Worm (Caenorhabditis elegans) whole organism, L3 larva: ENCODE data around the gene ifd-2.

Experiments used
- R02D3.7 ChIP-seq: fragments of 150-350 bp; optimal IDR thresholded peaks from 2 replicates; lab custom pipeline; 2014; ENCODE audit warnings: missing biosample characterization, missing genetic modification characterization
- ZK546.5 ChIP-seq: sonication (generic microtip); optimal IDR thresholded peaks from 2 replicates; lab custom pipeline; 2017; ENCODE audit warnings: missing biosample characterization, missing genetic modification characterization
- aly-2 ChIP-seq: fragments of 150-350 bp; optimal IDR thresholded peaks from 2 replicates; lab custom pipeline; 2014; ENCODE audit warnings: missing biosample characterization, missing genetic modification characterization
- ama-1 ChIP-seq: fragments of 150-350 bp; optimal IDR thresholded peaks from 2 replicates; lab custom pipeline; 2018
- ceh-16 ChIP-seq: sonication (generic microtip); optimal IDR thresholded peaks from 2 replicates; lab custom pipeline; 2017; ENCODE audit warnings: missing biosample characterization, missing genetic modification characterization
- ceh-28 ChIP-seq: fragments of 150-350 bp; optimal IDR thresholded peaks from 2 replicates; lab custom pipeline; 2014; ENCODE audit warnings: missing biosample characterization, missing genetic modification reagents, missing genetic modification characterization
- ceh-82 ChIP-seq: fragments of 150-350 bp; optimal IDR thresholded peaks from 2 replicates; lab custom pipeline; 2014; ENCODE audit warnings: missing biosample characterization, missing genetic modification characterization
- ceh-9 ChIP-seq: sonication (generic microtip); optimal IDR thresholded peaks from 2 replicates; lab custom pipeline; 2018; ENCODE audit warnings: missing biosample characterization, missing genetic modification characterization
- daf-12 ChIP-seq: fragments of 150-350 bp; optimal IDR thresholded peaks from 2 replicates; lab custom pipeline; 2014; ENCODE audit warnings: missing biosample characterization, missing genetic modification reagents, missing genetic modification characterization
- egl-27 ChIP-seq: sonication (generic microtip); optimal IDR thresholded peaks from 4 replicates; lab custom pipeline; 2017; ENCODE audit warnings: missing biosample characterization, missing genetic modification reagents, missing genetic modification characterization
- egl-5 ChIP-seq: fragments of 150-350 bp; optimal IDR thresholded peaks from 2 replicates; lab custom pipeline; 2017; ENCODE audit warnings: missing biosample characterization, missing genetic modification reagents, missing genetic modification characterization, inconsistent platforms
- elt-2 ChIP-seq: sonication (generic microtip); optimal IDR thresholded peaks from 2 replicates; lab custom pipeline; 2016; ENCODE audit warnings: missing genetic modification reagents, mild to moderate bottlenecking, missing genetic modification characterization, missing compliant biosample characterization
- elt-3 ChIP-seq, 3 experiments: fragments of 150-350 bp in 1 of 3; sonication (generic microtip) in 2 of 3; optimal IDR thresholded peaks; 2 replicates in 2 of 3; 4 replicates in 1 of 3; lab custom pipeline; 2014 to 2017; ENCODE audit warnings: missing biosample characterization in 3 of 3, missing genetic modification characterization in 3 of 3
- eor-1 ChIP-seq, 2 experiments: fragments of 150-350 bp; optimal IDR thresholded peaks; 2 replicates each; lab custom pipeline; 2014 to 2018; ENCODE audit warnings: missing biosample characterization in 2 of 2, missing genetic modification characterization in 2 of 2
- fkh-10 ChIP-seq: sonication (generic microtip); optimal IDR thresholded peaks from 2 replicates; lab custom pipeline; 2017; ENCODE audit warnings: missing biosample characterization, missing genetic modification reagents, missing genetic modification characterization
- fkh-2 ChIP-seq: fragments of 150-350 bp; optimal IDR thresholded peaks from 2 replicates; lab custom pipeline; 2014; ENCODE audit warnings: missing biosample characterization, missing genetic modification reagents, missing genetic modification characterization
- fos-1 ChIP-seq: fragments of 150-350 bp; optimal IDR thresholded peaks from 2 replicates; lab custom pipeline; 2014; ENCODE audit warnings: missing biosample characterization, missing genetic modification characterization
- hmg-11 ChIP-seq: sonication (generic microtip); optimal IDR thresholded peaks from 2 replicates; lab custom pipeline; 2016; ENCODE audit warnings: missing genetic modification characterization, missing compliant biosample characterization
- jun-1 ChIP-seq: fragments of 150-350 bp; optimal IDR thresholded peaks from 2 replicates; lab custom pipeline; 2014; ENCODE audit warnings: missing biosample characterization, missing genetic modification reagents, missing genetic modification characterization
- lin-15B ChIP-seq: fragments of 150-350 bp; optimal IDR thresholded peaks from 2 replicates; lab custom pipeline; 2014; ENCODE audit warnings: missing biosample characterization, missing genetic modification characterization
- lin-39 ChIP-seq: fragments of 150-350 bp; optimal IDR thresholded peaks from 2 replicates; lab custom pipeline; 2018; ENCODE audit warnings: missing biosample characterization, missing genetic modification reagents, missing genetic modification characterization
- lsy-12 ChIP-seq: sonication (generic microtip); optimal IDR thresholded peaks from 2 replicates; lab custom pipeline; 2016; ENCODE audit warnings: mild to moderate bottlenecking, missing genetic modification characterization, missing compliant biosample characterization
- mml-1 ChIP-seq: fragments of 150-350 bp; sonication (generic microtip); optimal IDR thresholded peaks from 3 replicates; lab custom pipeline; 2014; ENCODE audit warnings: missing biosample characterization, missing genetic modification characterization
- nfya-1 ChIP-seq: sonication (generic microtip); optimal IDR thresholded peaks from 2 replicates; lab custom pipeline; 2017; ENCODE audit warnings: missing genetic modification characterization, mild to moderate bottlenecking, missing compliant biosample characterization, antibody characterized with exemption, moderate library complexity; ENCODE audit not compliant: insufficient read depth
- nhr-11 ChIP-seq: fragments of 150-350 bp; optimal IDR thresholded peaks from 2 replicates; lab custom pipeline; 2014; ENCODE audit warnings: missing biosample characterization, missing genetic modification characterization
- nhr-12 ChIP-seq: fragments of 150-350 bp; optimal IDR thresholded peaks from 2 replicates; lab custom pipeline; 2014; ENCODE audit warnings: missing biosample characterization, missing genetic modification characterization
- nhr-23 ChIP-seq: fragments of 150-350 bp; optimal IDR thresholded peaks from 2 replicates; lab custom pipeline; 2014; ENCODE audit warnings: missing biosample characterization, missing genetic modification reagents, missing genetic modification characterization
- nhr-237 ChIP-seq: fragments of 150-350 bp; optimal IDR thresholded peaks from 2 replicates; lab custom pipeline; 2014; ENCODE audit warnings: missing biosample characterization, missing genetic modification characterization
- nhr-28 ChIP-seq: fragments of 150-350 bp; optimal IDR thresholded peaks from 2 replicates; lab custom pipeline; 2014; ENCODE audit warnings: missing biosample characterization, missing genetic modification characterization
- nhr-43 ChIP-seq: sonication (generic microtip); optimal IDR thresholded peaks from 2 replicates; lab custom pipeline; 2016; ENCODE audit warnings: mild to moderate bottlenecking, missing genetic modification characterization, missing compliant biosample characterization; ENCODE audit not compliant: poor library complexity, severe bottlenecking
- nhr-67 ChIP-seq: fragments of 150-350 bp; optimal IDR thresholded peaks from 2 replicates; lab custom pipeline; 2014; ENCODE audit warnings: missing biosample characterization, missing genetic modification characterization
- nhr-76 ChIP-seq: fragments of 150-350 bp; sonication (generic microtip); optimal IDR thresholded peaks from 5 replicates; lab custom pipeline; 2014; ENCODE audit warnings: missing biosample characterization, missing genetic modification characterization
- nhr-77 ChIP-seq: fragments of 150-350 bp; optimal IDR thresholded peaks from 2 replicates; lab custom pipeline; 2014; ENCODE audit warnings: missing biosample characterization, missing genetic modification characterization
- pha-4 ChIP-seq: fragments of 150-350 bp; optimal IDR thresholded peaks from 2 replicates; lab custom pipeline; 2014; ENCODE audit warnings: missing biosample characterization, missing genetic modification reagents, missing genetic modification characterization
- pqm-1 ChIP-seq: fragments of 150-350 bp; optimal IDR thresholded peaks from 2 replicates; lab custom pipeline; 2017; ENCODE audit warnings: missing biosample characterization, missing genetic modification characterization, inconsistent platforms
- skn-1 ChIP-seq: fragments of 150-350 bp; optimal IDR thresholded peaks from 2 replicates; lab custom pipeline; 2014; ENCODE audit warnings: missing biosample characterization, missing genetic modification characterization
- snpc-4 ChIP-seq: fragments of 150-350 bp; optimal IDR thresholded peaks from 2 replicates; lab custom pipeline; 2014; ENCODE audit warnings: missing biosample characterization, missing genetic modification characterization
- tbx-2 ChIP-seq: sonication (generic microtip); optimal IDR thresholded peaks from 2 replicates; lab custom pipeline; 2016; ENCODE audit warnings: mild to moderate bottlenecking, missing genetic modification characterization, missing compliant biosample characterization
- unc-39 ChIP-seq: sonication (generic microtip); optimal IDR thresholded peaks from 4 replicates; lab custom pipeline; 2017; ENCODE audit warnings: missing biosample characterization, missing genetic modification characterization
- unc-62 ChIP-seq: fragments of 150-350 bp; sonication (generic microtip); optimal IDR thresholded peaks from 4 replicates; lab custom pipeline; 2014; ENCODE audit warnings: missing biosample characterization, missing genetic modification reagents, missing genetic modification characterization
- zag-1 ChIP-seq: fragments of 150-350 bp; optimal IDR thresholded peaks from 2 replicates; lab custom pipeline; 2014; ENCODE audit warnings: missing biosample characterization, missing genetic modification characterization
- ztf-11 ChIP-seq: fragments of 150-350 bp; optimal IDR thresholded peaks from 2 replicates; lab custom pipeline; 2014; ENCODE audit warnings: missing biosample characterization, missing genetic modification characterization
- ztf-4 ChIP-seq: fragments of 150-350 bp; optimal IDR thresholded peaks from 2 replicates; lab custom pipeline; 2014; ENCODE audit warnings: missing biosample characterization, missing genetic modification characterization

The ifd-2 gene

DNA sequence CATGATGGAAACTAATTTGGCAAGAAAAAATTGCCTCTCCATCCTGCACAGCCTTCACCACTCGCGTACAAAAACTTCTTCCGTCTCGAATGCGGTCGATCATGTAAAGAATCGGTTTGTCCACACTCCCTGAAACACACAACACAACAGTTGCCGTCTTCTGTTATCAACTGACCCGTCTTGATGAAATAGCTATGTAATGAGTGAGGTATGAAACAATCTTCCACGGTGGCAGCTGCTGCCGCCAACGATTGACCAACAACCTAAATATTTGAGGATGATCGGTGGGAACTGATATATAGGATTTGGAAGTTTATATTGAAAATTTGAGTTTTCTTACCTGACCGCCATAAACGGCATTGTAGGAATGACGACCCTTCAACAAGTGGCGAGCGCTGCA, 3.5 kb downstream of the ifd-2 start:
- TF ChIP-seq ztf-4 (tag; lab: Kevin White, UChicago) (no peak), R02D3.7 (tag; lab: Kevin White, UChicago) (no peak), nhr-11 (tag; lab: Kevin White, UChicago) (no peak), nhr-237 (tag; lab: Kevin White, UChicago) (no peak), nhr-76 (no peak), elt-3 (tag; optimal IDR thresholded peaks at IDR 0.05; lab: Kevin White, UChicago) (no peak), nhr-23 (tag; lab: Kevin White, UChicago) (no peak), ceh-82 (tag; lab: Kevin White, UChicago) (no peak), ceh-28 (tag; lab: Kevin White, UChicago) (no peak), zag-1 (no peak), fkh-10 (GFP tag; lab: Kevin White, UChicago) (no peak), egl-27 (tag; lab: Kevin White, UChicago) (no peak), unc-39 (tag; lab: Kevin White, UChicago) (no peak)
- TF ChIP-seq, all 47 proteins: peak for 0

- TF ChIP-seq nhr-11 (tag; lab: Kevin White, UChicago) (no peak), ztf-11 (tag; lab: Kevin White, UChicago) (no peak), snpc-4 (tag; lab: Kevin White, UChicago) (no peak), nhr-23 (tag; lab: Kevin White, UChicago) (no peak), mml-1 (tag; lab: Kevin White, UChicago) (no peak), egl-27 (tag; lab: Kevin White, UChicago) (no peak), lin-39 (no peak), nhr-67 (no peak), ztf-4 (tag; lab: Kevin White, UChicago) (no peak), aly-2 (tag; lab: Kevin White, UChicago) (no peak), elt-2 (tag; lab: Kevin White, UChicago) (no peak), lin-15B (no peak), elt-3 (tag; optimal IDR thresholded peaks at IDR 0.05; lab: Kevin White, UChicago) (no peak), ZK546.5 (tag; lab: Kevin White, UChicago) (no peak), ceh-9 (no peak), ceh-82 (tag; lab: Kevin White, UChicago) (no peak), ceh-28 (tag; lab: Kevin White, UChicago) (no peak), pqm-1 (no peak), tbx-2 (tag; lab: Kevin White, UChicago) (no peak)
Observed at ce11 chrX:810694-811093, 5.0 kb downstream of the ifd-2 start, which contains the start of gene F25E2.2. F25E2.2 (minus strand) TSS chrX:810794.

ce11 chrX:806515-806914, 9.2 kb downstream of the ifd-2 start:
- TF ChIP-seq lsy-12 (tag; lab: Kevin White, UChicago) (peak; percentile 96), nhr-12 (tag; lab: Kevin White, UChicago) (peak; percentile 23), ceh-16 (tag; lab: Kevin White, UChicago) (peak; percentile 77), pqm-1 (peak; percentile 89), elt-2 (tag; lab: Kevin White, UChicago) (peak; percentile 88), tbx-2 (tag; lab: Kevin White, UChicago) (peak; percentile 98), nhr-28 (peak; percentile 96), mml-1 (tag; lab: Kevin White, UChicago) (no peak), unc-39 (tag; lab: Kevin White, UChicago) (peak; percentile 50), nhr-11 (tag; lab: Kevin White, UChicago) (peak; percentile 96), ceh-82 (tag; lab: Kevin White, UChicago) (peak; percentile 99), hmg-11 (tag; lab: Kevin White, UChicago) (peak; percentile 100), ZK546.5 (tag; lab: Kevin White, UChicago) (peak; percentile 61), ceh-9 (peak; percentile 61), nhr-77 (tag; lab: Kevin White, UChicago) (peak; percentile 98), lin-39 (peak; percentile 99), nhr-67 (peak; percentile 70), nhr-23 (tag; lab: Kevin White, UChicago) (peak; percentile 99), nhr-76 (peak; percentile 93), ztf-11 (tag; lab: Kevin White, UChicago) (peak; percentile 66), snpc-4 (tag; lab: Kevin White, UChicago) (peak; percentile 95), nfya-1 (tag; lab: Kevin White, UChicago) (peak; percentile 95), egl-27 (tag; lab: Kevin White, UChicago) (peak; percentile 94), nhr-237 (tag; lab: Kevin White, UChicago) (peak; percentile 70), pha-4 (tag; lab: Kevin White, UChicago) (peak; percentile 97), eor-1 (tag; optimal IDR thresholded peaks at IDR 0.05; lab: Kevin White, UChicago) (peak in 1 of 2 experiments; percentile 78), ama-1 (peak; percentile 56), skn-1 (tag; lab: Kevin White, UChicago) (peak; percentile 97), lin-15B (peak; percentile 66), ztf-4 (tag; lab: Kevin White, UChicago) (peak; percentile 88), ceh-28 (tag; lab: Kevin White, UChicago) (peak; percentile 98), zag-1 (peak; percentile 91), fos-1 (tag; lab: Kevin White, UChicago) (peak; percentile 97), unc-62 (GFP tag; lab: Kevin White, UChicago) (peak; percentile 91), fkh-10 (GFP tag; lab: Kevin White, UChicago) (peak; percentile 97), elt-3 (tag; optimal IDR thresholded peaks at IDR 0.05; lab: Kevin White, UChicago) (peak; percentile 85 to 96 (median 87)), daf-12 (tag; lab: Kevin White, UChicago) (peak; percentile 84), R02D3.7 (tag; lab: Kevin White, UChicago) (peak; percentile 92), fkh-2 (tag; lab: Kevin White, UChicago) (peak; percentile 93), egl-5 (tag; lab: Kevin White, UChicago) (peak; percentile 99), nhr-43 (peak; percentile 99), aly-2 (tag; lab: Kevin White, UChicago) (peak; percentile 95), jun-1 (tag; lab: Kevin White, UChicago) (peak; percentile 99)
